Fruit fly (Drosophila melanogaster): ENCODE data around the gene CG14710.
A peak's percentile ranks its signal among the peaks of the same experiment; 100 is the strongest.

Gene CG14710

dm6 chr3R:11650105-11651039, 30.5 kb downstream of the CG14710 start, which contains the start of the genes Csk and Elp1 (continued):
- TF ChIP-seq Oaz (GFP tag; IDR thresholded peaks at IDR 0.05) (no peak), tup (GFP tag; optimal IDR thresholded peaks at IDR 0.05) (peak; percentile 22), az2 (GFP tag; optimal IDR thresholded peaks at IDR 0.05) (peak; percentile 18), zen2 (GFP tag; IDR thresholded peaks at IDR 0.05; ENCODE audit: partially characterized antibody) (no peak), Side (GFP tag; optimal IDR thresholded peaks at IDR 0.05) (no peak), dmrt11E (tag; optimal IDR thresholded peaks at IDR 0.05) (peak; percentile 58), CG7372 (GFP tag; IDR thresholded peaks at IDR 0.05) (0 out of 2 replicates have a peak, but pooled peaks have one; percentile 39), shn (GFP tag; optimal IDR thresholded peaks at IDR 0.05) (peak; percentile 14), CG10543 (GFP tag; optimal IDR thresholded peaks at IDR 0.05) (peak; percentile 64), Atf-2 (GFP tag; optimal IDR thresholded peaks at IDR 0.05) (peak; percentile 6), CG14667 (GFP tag; IDR thresholded peaks at IDR 0.05) (no peak), CG11247 (GFP tag; IDR thresholded peaks at IDR 0.05) (no peak), Lpt (GFP tag; optimal IDR thresholded peaks at IDR 0.05) (no peak), cwo (GFP tag; optimal IDR thresholded peaks at IDR 0.05) (peak; percentile 61), MESR4 (GFP tag; optimal IDR thresholded peaks at IDR 0.05) (peak; percentile 97), ssp (GFP tag; IDR thresholded peaks at IDR 0.05) (0 out of 2 replicates have a peak, but pooled peaks have one; percentile 12), vfl (GFP tag; optimal IDR thresholded peaks at IDR 0.05) (no peak), Doc2 (GFP tag; IDR thresholded peaks at IDR 0.05) (no peak), unpg (GFP tag; optimal IDR thresholded peaks at IDR 0.05) (peak; percentile 50), CG3065 (GFP tag; optimal IDR thresholded peaks at IDR 0.05) (no peak), zfh1 (GFP tag; IDR thresholded peaks at IDR 0.05) (0 out of 3 replicates have a peak, but pooled peaks have one; percentile 49), CG12155 (GFP tag; optimal IDR thresholded peaks at IDR 0.05) (peak; percentile 57), Dfd (GFP tag; optimal IDR thresholded peaks at IDR 0.05) (no peak), lola (GFP tag; optimal IDR thresholded peaks at IDR 0.05) (peak in 1 of 3 experiments; percentile 63), crp (GFP tag; optimal IDR thresholded peaks at IDR 0.05) (peak in 1 of 2 experiments; percentile 53), CG8290 (GFP tag; optimal IDR thresholded peaks at IDR 0.05) (peak; percentile 61), CG8290 (tag; optimal IDR thresholded peaks at IDR 0.05) (peak; percentile 29 to 69), Dek (tag; optimal IDR thresholded peaks at IDR 0.05) (peak; percentile 73), CG17912 (GFP tag; optimal IDR thresholded peaks at IDR 0.05) (peak; percentile 12), CG7963 (GFP tag; IDR thresholded peaks at IDR 0.05; ENCODE audit: partially characterized antibody) (no peak), ftz-f1 (GFP tag; optimal IDR thresholded peaks at IDR 0.05) (no peak), CG6683 (GFP tag; optimal IDR thresholded peaks at IDR 0.05) (no peak), CG11560 (tag; IDR thresholded peaks at IDR 0.05) (no peak), cad (GFP tag; optimal IDR thresholded peaks at IDR 0.05) (no peak), CG1603 (tag; optimal IDR thresholded peaks at IDR 0.05) (peak; percentile 54), Med (GFP tag) (peak; percentile 91), Ravus (GFP tag; IDR thresholded peaks at IDR 0.05) (no peak), sr (GFP tag; IDR thresholded peaks at IDR 0.05) (peak; percentile 80), Ets65A (GFP tag) (peak; percentile 91), B-H2 (GFP tag; optimal IDR thresholded peaks at IDR 0.05) (peak; percentile 49), CG10366 (GFP tag; IDR thresholded peaks at IDR 0.05) (peak; percentile 33; the same call in 1 of the 2 replicates), CG3847 (GFP tag; IDR thresholded peaks at IDR 0.05) (peak; percentile 88), scrt (GFP tag; optimal IDR thresholded peaks at IDR 0.05) (peak; percentile 26), emc (GFP tag; optimal IDR thresholded peaks at IDR 0.05) (no peak), CG5180 (GFP tag; optimal IDR thresholded peaks at IDR 0.05) (no peak), Dp (GFP tag; optimal IDR thresholded peaks at IDR 0.05) (peak; percentile 38), CG11085 (GFP tag; IDR thresholded peaks at IDR 0.05) (peak; percentile 40; the same call in 1 of the 2 replicates), vvl (GFP tag; IDR thresholded peaks at IDR 0.05) (peak; percentile 61)
